Worm (Caenorhabditis elegans) whole organism, midembryonic: ENCODE measurements around the gene clec-217.

Experiments
- T22C8.4 ChIP-seq: fragments of 200-800 bp; sonication (Bioruptor generic); IDR thresholded peaks from 2 replicates; pipeline ENCODE4 v1.3.6; 2022; ENCODE audit warnings: missing genetic modification characterization, missing compliant biosample characterization
- cog-1 ChIP-seq: sonication (generic microtip); optimal IDR thresholded peaks from 2 replicates; lab custom pipeline; 2016; ENCODE audit warnings: missing genetic modification characterization, missing compliant biosample characterization
- flt-1 ChIP-seq: fragments of 200-800 bp; sonication (Bioruptor generic); IDR thresholded peaks from 2 replicates; pipeline ENCODE4 v1.3.6; 2022; ENCODE audit warnings: missing genetic modification characterization, missing compliant biosample characterization
- klf-2 ChIP-seq: fragments of 200-800 bp; sonication (Bioruptor generic); conservative IDR thresholded peaks from 2 replicates; pipeline ENCODE4 v1.3.6; 2022; ENCODE audit warnings: missing genetic modification reagents, missing genetic modification characterization, missing compliant biosample characterization
- med-1 ChIP-seq: sonication (generic microtip); optimal IDR thresholded peaks from 2 replicates; lab custom pipeline; 2017; ENCODE audit warnings: missing genetic modification characterization, mild to moderate bottlenecking, missing compliant biosample characterization, antibody characterized with exemption, missing genetic modification reagents; ENCODE audit not compliant: insufficient read depth
- ref-1 ChIP-seq: fragments of 200-800 bp; sonication (Bioruptor generic); conservative IDR thresholded peaks from 2 replicates; pipeline ENCODE4 v1.3.6; 2022; ENCODE audit warnings: missing genetic modification reagents, missing genetic modification characterization, missing compliant biosample characterization
- tab-1 ChIP-seq: fragments of 200-800 bp; sonication (Bioruptor generic); IDR thresholded peaks from 2 replicates; pipeline ENCODE4 v1.3.6; 2022; ENCODE audit warnings: missing genetic modification characterization, missing compliant biosample characterization
- ztf-23 ChIP-seq: fragments of 200-800 bp; sonication (Bioruptor generic); IDR thresholded peaks from 2 replicates; pipeline ENCODE4 v1.3.6; 2022; ENCODE audit warnings: missing genetic modification reagents, missing genetic modification characterization, missing compliant biosample characterization
- ztf-29 ChIP-seq: fragments of 200-800 bp; sonication (Bioruptor generic); IDR thresholded peaks from 2 replicates; pipeline ENCODE4 v1.3.6; 2022; ENCODE audit warnings: missing genetic modification reagents, missing genetic modification characterization, missing compliant biosample characterization

Gene clec-217

ce11 chrV:7958740-7959320 is at the start of gene clec-217, which contains the start of gene F26D11.2:
clec-217 (minus strand) TSS chrV:7958840.
F26D11.2 (plus strand) TSS chrV:7959270.
- TF ChIP-seq med-1 (GFP tag; lab: Kevin White, UChicago) (no peak), ztf-29 (GFP tag; lab: Robert Waterston, UW) (no peak), T22C8.4 (GFP tag; lab: Robert Waterston, UW) (no peak), ref-1 (GFP tag; lab: Robert Waterston, UW) (no peak), tab-1 (no peak), klf-2 (GFP tag; lab: Robert Waterston, UW) (no peak), ztf-23 (GFP tag; lab: Robert Waterston, UW) (no peak), cog-1 (no peak), flt-1 (GFP tag; lab: Robert Waterston, UW) (no peak)

- no peak for TF ChIP-seq flt-1 (GFP tag; lab: Robert Waterston, UW)
- no peak for TF ChIP-seq klf-2 (GFP tag; lab: Robert Waterston, UW)
- no peak for TF ChIP-seq med-1 (GFP tag; lab: Kevin White, UChicago)
- TF ChIP-seq T22C8.4 (GFP tag; lab: Robert Waterston, UW), result no peak
- TF ChIP-seq ref-1 (GFP tag; lab: Robert Waterston, UW), result no peak
- TF ChIP-seq ztf-29 (GFP tag; lab: Robert Waterston, UW), result no peak
- TF ChIP-seq ztf-23 (GFP tag; lab: Robert Waterston, UW), result no peak
- no peak for TF ChIP-seq tab-1
These were observed 49.0 kb upstream of the clec-217 start, which contains the start of gene Y97E10AR.3 for ce11 chrV:8007460-8008292. Y97E10AR.3 (minus strand) TSS chrV:8007510.

- TF ChIP-seq flt-1 (GFP tag; lab: Robert Waterston, UW) (no peak), T22C8.4 (GFP tag; lab: Robert Waterston, UW) (no peak), ref-1 (GFP tag; lab: Robert Waterston, UW) (no peak), cog-1 (no peak), med-1 (GFP tag; lab: Kevin White, UChicago) (no peak), ztf-29 (GFP tag; lab: Robert Waterston, UW) (no peak), tab-1 (no peak), klf-2 (GFP tag; lab: Robert Waterston, UW) (no peak), ztf-23 (GFP tag; lab: Robert Waterston, UW) (no peak)
These were observed 46.4 kb upstream of the clec-217 start, which contains the start of gene Y97E10AR.8 for ce11 chrV:8005000-8005399. Y97E10AR.8 (plus strand) TSS chrV:8005300.

ce11 chrV:8000929-8001513 is 42.4 kb upstream of the clec-217 start, which contains the start of gene Y97E10AR.1:
Y97E10AR.1 (plus strand) TSS chrV:8001463.
- peak; percentile 5; the same call in 1 of the 2 replicates for TF ChIP-seq ztf-23 (GFP tag; lab: Robert Waterston, UW)
- peak; percentile 72 for TF ChIP-seq cog-1
- no peak for TF ChIP-seq klf-2 (GFP tag; lab: Robert Waterston, UW)
- TF ChIP-seq ref-1 (GFP tag; lab: Robert Waterston, UW), result no peak

ce11 chrV:7995878-7996277 is 37.2 kb upstream of the clec-217 start, which contains the start of gene Y97E10AR.2:
Y97E10AR.2 (plus strand) TSS chrV:7996178.
- TF ChIP-seq ztf-29 (GFP tag; lab: Robert Waterston, UW) (no peak), ztf-23 (GFP tag; lab: Robert Waterston, UW) (no peak), flt-1 (GFP tag; lab: Robert Waterston, UW) (no peak), tab-1 (no peak), cog-1 (no peak), ref-1 (GFP tag; lab: Robert Waterston, UW) (no peak), med-1 (GFP tag; lab: Kevin White, UChicago) (no peak), klf-2 (GFP tag; lab: Robert Waterston, UW) (no peak), T22C8.4 (GFP tag; lab: Robert Waterston, UW) (no peak)

- TF ChIP-seq ztf-23 (GFP tag; lab: Robert Waterston, UW) (no peak), T22C8.4 (GFP tag; lab: Robert Waterston, UW) (no peak), ref-1 (GFP tag; lab: Robert Waterston, UW) (no peak), flt-1 (GFP tag; lab: Robert Waterston, UW) (no peak), ztf-29 (GFP tag; lab: Robert Waterston, UW) (no peak), med-1 (GFP tag; lab: Kevin White, UChicago) (no peak), cog-1 (no peak), klf-2 (GFP tag; lab: Robert Waterston, UW) (no peak), tab-1 (no peak)
These were observed 36.5 kb upstream of the clec-217 start for ce11 chrV:7995165-7995564.

- TF ChIP-seq ref-1 (GFP tag; lab: Robert Waterston, UW), result no peak
- no peak for TF ChIP-seq flt-1 (GFP tag; lab: Robert Waterston, UW)
These were observed 35.9 kb upstream of the clec-217 start, which contains the start of gene ceh-76 for ce11 chrV:7994570-7994969. ceh-76 (minus strand) TSS chrV:7994670.

ce11 chrV:7985860-7986259 is 27.2 kb upstream of the clec-217 start, which contains the start of gene Y97E10AL.1:
Y97E10AL.1 (plus strand) TSS chrV:7986160.
- no peak for TF ChIP-seq ref-1 (GFP tag; lab: Robert Waterston, UW)
- no peak for TF ChIP-seq tab-1
- TF ChIP-seq T22C8.4 (GFP tag; lab: Robert Waterston, UW), result no peak
- TF ChIP-seq klf-2 (GFP tag; lab: Robert Waterston, UW), result no peak
- TF ChIP-seq ztf-23 (GFP tag; lab: Robert Waterston, UW), result no peak
